Worm (Caenorhabditis elegans) whole organism, L4 larva: ENCODE data around the gene viro-2.

ENCODE experiments used
- F10B5.3 ChIP-seq: sonication (generic microtip); optimal IDR thresholded peaks from 2 replicates; lab custom pipeline; 2016; ENCODE audit warnings: mild to moderate bottlenecking, missing genetic modification characterization, missing compliant biosample characterization
- F49E8.2 ChIP-seq: sonication (generic microtip); optimal IDR thresholded peaks from 2 replicates; lab custom pipeline; 2016; ENCODE audit warnings: missing compliant biosample characterization, mild to moderate bottlenecking, missing genetic modification characterization, borderline replicate concordance
- Y105C5A.15 ChIP-seq: fragments of 200-800 bp; sonication (Bioruptor generic); IDR thresholded peaks from 2 replicates; pipeline ENCODE4 v1.3.6; 2022; ENCODE audit warnings: missing genetic modification characterization, missing compliant biosample characterization
- Y48G9A.11 ChIP-seq: fragments of 200-800 bp; sonication (Bioruptor generic); IDR thresholded peaks from 2 replicates; pipeline ENCODE4 v1.3.6; 2022; ENCODE audit warnings: missing genetic modification reagents, missing genetic modification characterization, missing compliant biosample characterization
- Y5F2A.4 ChIP-seq: fragments of 200-800 bp; sonication (Bioruptor generic); optimal IDR thresholded peaks from 2 replicates; lab custom pipeline; 2018; ENCODE audit warnings: mild to moderate bottlenecking, missing genetic modification characterization, missing compliant biosample characterization
- Y75B8A.6 ChIP-seq: fragments of 200-800 bp; sonication (Bioruptor generic); IDR thresholded peaks from 2 replicates; pipeline ENCODE4 v1.3.6; 2022; ENCODE audit warnings: missing genetic modification reagents, missing genetic modification characterization, missing compliant biosample characterization
- ZK337.2 ChIP-seq: fragments of 200-800 bp; sonication (Bioruptor generic); IDR thresholded peaks from 2 replicates; pipeline ENCODE4 v1.3.6; 2022; ENCODE audit warnings: missing genetic modification reagents, missing genetic modification characterization, missing compliant biosample characterization
- aha-1 ChIP-seq: fragments of 150-350 bp; peaks from one replicate; lab custom pipeline; 2014; ENCODE audit warnings: missing biosample characterization, missing genetic modification characterization
- ama-1 ChIP-seq: fragments of 150-350 bp; optimal IDR thresholded peaks from 2 replicates; lab custom pipeline; 2014; ENCODE audit warnings: inconsistent platforms, mixed read lengths
- daf-12 ChIP-seq: fragments of 150-350 bp; optimal IDR thresholded peaks from 2 replicates; lab custom pipeline; 2014; ENCODE audit warnings: missing biosample characterization, missing genetic modification reagents, missing genetic modification characterization
- daf-16 ChIP-seq, 3 experiments: sonication (generic microtip); optimal IDR thresholded peaks; 2 replicates each; lab custom pipeline; 2016 to 2017; ENCODE audit warnings: missing genetic modification characterization in 3 of 3, missing genetic modification reagents in 3 of 3, mild to moderate bottlenecking in 2 of 3, missing compliant biosample characterization in 2 of 3, missing biosample characterization in 1 of 3, moderate library complexity in 1 of 3
- daf-19 ChIP-seq: fragments of 200-800 bp; sonication (Bioruptor generic); conservative IDR thresholded peaks from 2 replicates; pipeline ENCODE4 v1.3.6; 2022; ENCODE audit warnings: missing genetic modification characterization, missing compliant biosample characterization
- dmd-6 ChIP-seq: fragments of 200-800 bp; sonication (Bioruptor generic); IDR thresholded peaks from 2 replicates; pipeline ENCODE4 v1.3.6; 2022; ENCODE audit warnings: missing genetic modification reagents, missing genetic modification characterization, missing compliant biosample characterization
- dmd-8 ChIP-seq: fragments of 200-800 bp; sonication (Bioruptor generic); IDR thresholded peaks from 2 replicates; pipeline ENCODE4 v1.3.6; 2022; ENCODE audit warnings: missing genetic modification characterization, missing compliant biosample characterization
- dve-1 ChIP-seq: sonication (generic microtip); optimal IDR thresholded peaks from 2 replicates; lab custom pipeline; 2017; ENCODE audit warnings: antibody characterized with exemption, mild to moderate bottlenecking, missing genetic modification characterization, missing compliant biosample characterization; ENCODE audit not compliant: insufficient read depth
- fkh-10 ChIP-seq: fragments of 150-350 bp; optimal IDR thresholded peaks from 2 replicates; lab custom pipeline; 2014; ENCODE audit warnings: missing biosample characterization, missing genetic modification reagents, missing genetic modification characterization
- hlh-11 ChIP-seq: fragments of 200-800 bp; sonication (Bioruptor generic); optimal IDR thresholded peaks from 2 replicates; lab custom pipeline; 2018; ENCODE audit warnings: mild to moderate bottlenecking, missing genetic modification characterization, missing compliant biosample characterization
- lin-1 ChIP-seq: fragments of 200-800 bp; sonication (Bioruptor generic); IDR thresholded peaks from 2 replicates; pipeline ENCODE4 v1.3.6; 2022; ENCODE audit warnings: missing genetic modification reagents, missing genetic modification characterization, missing compliant biosample characterization
- lin-13 ChIP-seq: fragments of 150-350 bp; optimal IDR thresholded peaks from 2 replicates; lab custom pipeline; 2014; ENCODE audit warnings: missing biosample characterization, missing genetic modification reagents, missing genetic modification characterization
- lin-29 ChIP-seq: fragments of 200-800 bp; sonication (Bioruptor generic); IDR thresholded peaks from 2 replicates; pipeline ENCODE4 v1.3.6; 2022; ENCODE audit warnings: missing genetic modification reagents, missing genetic modification characterization, missing compliant biosample characterization
- lin-38 ChIP-seq: fragments of 200-800 bp; sonication (Bioruptor generic); IDR thresholded peaks from 2 replicates; pipeline ENCODE4 v1.3.6; 2022; ENCODE audit warnings: missing genetic modification reagents, missing genetic modification characterization, missing compliant biosample characterization
- lin-39 ChIP-seq: fragments of 150-350 bp; optimal IDR thresholded peaks from 2 replicates; lab custom pipeline; 2014; ENCODE audit warnings: missing biosample characterization, missing genetic modification reagents, missing genetic modification characterization
- mdl-1 ChIP-seq, 2 experiments: fragments of 150-350 bp in 1 of 2; sonication (generic microtip) in 1 of 2; optimal IDR thresholded peaks; 2 replicates each; lab custom pipeline; 2014 to 2017; ENCODE audit warnings: missing biosample characterization in 2 of 2, missing genetic modification characterization in 2 of 2
- mep-1 ChIP-seq: fragments of 150-350 bp; sonication (generic microtip); optimal IDR thresholded peaks from 3 replicates; lab custom pipeline; 2014; ENCODE audit warnings: missing biosample characterization, missing genetic modification characterization
- nhr-10 ChIP-seq: fragments of 150-350 bp; optimal IDR thresholded peaks from 2 replicates; lab custom pipeline; 2014; ENCODE audit warnings: missing biosample characterization, missing genetic modification characterization
- nhr-11 ChIP-seq: fragments of 150-350 bp; optimal IDR thresholded peaks from 2 replicates; lab custom pipeline; 2014; ENCODE audit warnings: missing biosample characterization, missing genetic modification characterization
- nhr-25 ChIP-seq: sonication (generic microtip); optimal IDR thresholded peaks from 2 replicates; lab custom pipeline; 2017; ENCODE audit warnings: missing genetic modification characterization, mild to moderate bottlenecking, missing compliant biosample characterization, antibody characterized with exemption, moderate library complexity, borderline replicate concordance; ENCODE audit not compliant: insufficient read depth
- nhr-28 ChIP-seq: fragments of 150-350 bp; optimal IDR thresholded peaks from 2 replicates; lab custom pipeline; 2014; ENCODE audit warnings: missing biosample characterization, missing genetic modification characterization
- nhr-42 ChIP-seq: fragments of 200-800 bp; sonication (Bioruptor generic); IDR thresholded peaks from 2 replicates; pipeline ENCODE4 v1.3.6; 2022; ENCODE audit warnings: missing genetic modification characterization, missing compliant biosample characterization
- nhr-6 ChIP-seq: fragments of 150-350 bp; optimal IDR thresholded peaks from 2 replicates; lab custom pipeline; 2014; ENCODE audit warnings: missing biosample characterization, missing genetic modification characterization
- pha-4 ChIP-seq, 2 experiments: fragments of 150-350 bp in 1 of 2; fragments of 200-800 bp in 1 of 2; sonication (Bioruptor generic) in 1 of 2; IDR thresholded peaks in 1 of 2; optimal IDR thresholded peaks in 1 of 2; 2 replicates each; pipeline versions ENCODE4 v1.3.6 to Lab custom; 2014 to 2022; ENCODE audit warnings: missing genetic modification characterization in 2 of 2, missing genetic modification reagents in 2 of 2, missing biosample characterization in 1 of 2, missing compliant biosample characterization in 1 of 2
- php-3 ChIP-seq: fragments of 200-800 bp; sonication (Bioruptor generic); IDR thresholded peaks from 2 replicates; pipeline ENCODE4 v1.3.6; 2022; ENCODE audit warnings: missing genetic modification reagents, missing genetic modification characterization, missing compliant biosample characterization
- pqm-1 ChIP-seq: sonication (generic microtip); optimal IDR thresholded peaks from 2 replicates; lab custom pipeline; 2017; ENCODE audit warnings: missing biosample characterization, missing genetic modification characterization
- rbr-2 ChIP-seq: sonication (generic microtip); optimal IDR thresholded peaks from 2 replicates; lab custom pipeline; 2016; ENCODE audit warnings: missing genotype, missing genetic modification characterization, missing compliant biosample characterization
- skn-1 ChIP-seq: fragments of 150-350 bp; optimal IDR thresholded peaks from 2 replicates; lab custom pipeline; 2014; ENCODE audit warnings: missing biosample characterization, missing genetic modification characterization
- spr-1 ChIP-seq: sonication (generic microtip); optimal IDR thresholded peaks from 2 replicates; lab custom pipeline; 2016; ENCODE audit warnings: mild to moderate bottlenecking, missing genetic modification characterization, missing compliant biosample characterization
- spr-3 ChIP-seq: fragments of 200-800 bp; sonication (Bioruptor generic); optimal IDR thresholded peaks from 2 replicates; lab custom pipeline; 2018; ENCODE audit warnings: mild to moderate bottlenecking, missing genetic modification characterization, missing compliant biosample characterization
- tra-1 ChIP-seq: fragments of 200-800 bp; sonication (Bioruptor generic); IDR thresholded peaks from 2 replicates; pipeline ENCODE4 v1.3.6; 2022; ENCODE audit warnings: missing genetic modification reagents, missing genetic modification characterization, missing compliant biosample characterization
- unc-62 ChIP-seq, 3 experiments: fragments of 150-350 bp in 1 of 3; sonication (generic microtip); optimal IDR thresholded peaks in 2 of 3; peaks in 1 of 3; 1 replicate in 1 of 3; 2 replicates in 2 of 3; lab custom pipeline; 2014 to 2017; ENCODE audit warnings: missing biosample characterization in 3 of 3, missing genetic modification characterization in 3 of 3, missing genetic modification reagents in 3 of 3, missing genotype in 1 of 3
- zfp-2 ChIP-seq: sonication (generic microtip); optimal IDR thresholded peaks from 2 replicates; lab custom pipeline; 2016; ENCODE audit warnings: mild to moderate bottlenecking, missing genetic modification characterization, missing compliant biosample characterization
- zip-2 ChIP-seq: fragments of 150-350 bp; optimal IDR thresholded peaks from 2 replicates; lab custom pipeline; 2014; ENCODE audit warnings: missing biosample characterization, missing genetic modification characterization
- ztf-7 ChIP-seq: fragments of 150-350 bp; optimal IDR thresholded peaks from 2 replicates; lab custom pipeline; 2014; ENCODE audit warnings: missing biosample characterization, missing genetic modification characterization

viro-2 gene

DNA sequence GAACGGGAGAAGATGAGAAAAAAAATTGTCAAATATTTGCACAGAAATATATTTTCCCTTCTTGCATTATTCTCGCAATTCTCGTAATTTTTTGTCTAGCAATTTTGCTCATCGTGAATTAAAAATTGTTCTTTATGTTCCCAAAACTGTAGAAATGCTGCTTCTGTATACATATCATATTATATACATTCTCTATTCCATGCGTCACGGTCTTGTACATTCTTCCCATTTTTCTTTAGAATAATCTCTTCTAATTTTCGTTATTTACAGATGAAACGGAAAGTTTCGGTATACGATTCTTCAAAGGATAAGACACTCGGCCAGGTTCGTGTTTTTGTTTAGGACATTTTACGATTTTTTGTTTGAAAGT is 38.9 kb downstream of the viro-2 start, which contains the start of gene acs-4:
acs-4 (plus strand) TSS at position 271 of the 370 bp plus-strand sequence.
- no peak for TF ChIP-seq dve-1 (tag; lab: Kevin White, UChicago)
- peak in 1 of 2 experiments; percentile 53 for TF ChIP-seq unc-62 (GFP tag; optimal IDR thresholded peaks at IDR 0.05 in 1 of 2; lab: Kevin White, UChicago)
- TF ChIP-seq unc-62 (tag; optimal IDR thresholded peaks at IDR 0.05; lab: Kevin White, UChicago) = no peak
- TF ChIP-seq zip-2 (tag; lab: Kevin White, UChicago) = no peak

DNA sequence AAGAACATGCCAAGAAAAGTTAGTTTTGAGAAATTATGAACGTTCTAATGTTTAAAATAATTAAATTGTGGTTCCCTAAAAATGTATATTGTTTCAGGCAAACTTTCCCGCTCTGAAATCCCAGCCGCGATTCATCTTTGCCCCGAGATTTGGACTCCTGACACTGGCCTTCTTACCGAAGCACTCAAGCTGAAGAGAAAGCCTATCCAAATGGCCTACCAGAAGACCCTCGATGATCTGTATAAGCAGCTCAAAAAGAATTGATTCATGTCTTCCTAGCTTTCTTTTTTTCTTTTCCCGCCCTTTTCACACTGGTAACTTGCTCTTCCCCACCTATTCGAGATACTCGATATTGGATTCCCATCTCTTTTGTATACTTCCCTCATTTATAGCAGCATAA is 41.4 kb downstream of the viro-2 start:
- TF ChIP-seq nhr-11 (tag; lab: Kevin White, UChicago) (no peak), aha-1 (tag; lab: Kevin White, UChicago) (peak; percentile 81), unc-62 (GFP tag; optimal IDR thresholded peaks at IDR 0.05 in 1 of 2; lab: Kevin White, UChicago) (peak in 1 of 2 experiments; percentile 90), unc-62 (tag; optimal IDR thresholded peaks at IDR 0.05; lab: Kevin White, UChicago) (no peak)

DNA sequence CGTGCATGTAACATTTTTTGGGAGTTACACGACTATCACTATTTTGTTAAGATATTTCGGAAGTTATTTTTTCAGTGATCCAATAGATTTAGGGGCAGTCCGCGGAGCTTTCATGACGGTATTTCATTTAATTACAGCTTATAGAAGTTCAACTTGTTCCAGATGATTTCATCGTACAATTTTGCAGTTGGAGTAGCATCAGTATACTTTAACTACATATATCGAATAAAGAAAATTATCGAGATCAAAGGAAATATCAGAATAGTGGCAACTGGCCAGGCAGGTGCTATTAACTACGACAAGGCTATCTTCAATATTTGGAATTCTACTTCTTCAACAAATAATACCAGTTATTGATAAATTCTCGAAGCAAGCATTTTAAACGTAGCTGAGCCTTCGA is 49.8 kb downstream of the viro-2 start:
- TF ChIP-seq skn-1 (no peak), Y48G9A.11 (peak; percentile 39; the same call in 1 of the 2 replicates), lin-1 (GFP tag; lab: Robert Waterston, UW) (0 out of 2 replicates have a peak, but pooled peaks have one; percentile 35), F10B5.3 (tag; lab: Kevin White, UChicago) (no peak), pha-4 (GFP tag; IDR thresholded peaks at IDR 0.05; lab: Robert Waterston, UW) (peak; percentile 16; the same call in 1 of the 2 replicates), pha-4 (tag; optimal IDR thresholded peaks at IDR 0.05; lab: Kevin White, UChicago) (no peak), lin-38 (GFP tag; lab: Robert Waterston, UW) (peak; percentile 48), ztf-7 (tag; lab: Kevin White, UChicago) (no peak), ZK337.2 (no peak), Y75B8A.6 (no peak), lin-39 (tag; lab: Kevin White, UChicago) (no peak), mep-1 (no peak), daf-19 (0 out of 2 replicates have a peak, but pooled peaks have one; percentile 40), Y105C5A.15 (GFP tag; lab: Robert Waterston, UW) (0 out of 2 replicates have a peak, but pooled peaks have one; percentile 41), nhr-28 (tag; lab: Kevin White, UChicago) (no peak), daf-12 (tag; lab: Kevin White, UChicago) (no peak), F49E8.2 (tag; lab: Kevin White, UChicago) (peak; percentile 65), php-3 (GFP tag; lab: Robert Waterston, UW) (0 out of 2 replicates have a peak, but pooled peaks have one; percentile 28)
- TF ChIP-seq, all 104 proteins: peak for 8

DNA sequence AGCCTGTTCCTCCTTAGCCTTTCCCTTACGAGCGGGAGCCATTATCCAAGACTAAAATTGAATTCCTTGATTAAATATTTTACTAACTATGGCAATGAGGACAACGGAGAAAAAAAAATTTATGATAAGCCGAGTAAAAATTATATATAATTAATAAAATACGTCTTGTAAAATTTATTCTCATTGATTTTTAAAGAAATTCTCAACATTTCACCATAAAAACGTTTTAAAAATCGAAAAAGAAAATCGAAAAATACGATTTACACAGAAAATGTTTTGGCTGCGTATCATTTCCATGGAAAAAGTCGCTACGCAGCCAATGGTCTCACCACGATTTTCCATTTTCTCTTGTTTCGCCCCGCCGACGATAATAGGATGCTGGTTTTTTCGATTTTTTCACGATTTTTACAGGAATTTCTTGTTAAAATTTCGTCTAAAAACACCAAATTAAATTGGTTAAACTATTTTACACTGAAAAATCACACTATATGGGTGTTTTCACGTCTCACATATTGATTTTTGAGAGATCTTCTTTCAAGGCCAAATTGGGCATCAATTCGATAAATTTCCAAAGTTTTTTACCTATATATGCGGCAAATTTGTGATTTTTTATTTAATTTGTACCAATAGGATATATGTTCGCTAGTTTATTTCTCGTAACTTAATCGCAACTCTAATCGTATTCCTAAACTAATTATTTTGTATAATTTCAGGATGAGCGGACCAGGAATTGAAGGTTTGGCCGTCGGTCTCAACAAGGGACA is 51.0 kb downstream of the viro-2 start, which contains the start of the genes rps-14 and rpl-36:
rps-14 (minus strand) TSS at position 51 of the 764 bp plus-strand sequence.
rpl-36 (plus strand) TSS at position 714 of the 764 bp plus-strand sequence.
- peak in 1 of 2 experiments; percentile 33 for TF ChIP-seq daf-16 (GFP tag; optimal IDR thresholded peaks at IDR 0.05; lab: Kevin White, UChicago)
- peak; percentile 57 for TF ChIP-seq daf-16 (tag; optimal IDR thresholded peaks at IDR 0.05; lab: Kevin White, UChicago)
- peak; percentile 9 for TF ChIP-seq zip-2 (tag; lab: Kevin White, UChicago)
- TF ChIP-seq ama-1 (lab: Kevin White, UChicago) = peak; percentile 71
- TF ChIP-seq spr-3 = peak; percentile 16
- TF ChIP-seq F10B5.3 (tag; lab: Kevin White, UChicago) = no peak
- peak; percentile 62 for TF ChIP-seq nhr-25 (tag; lab: Kevin White, UChicago)
- peak; percentile 49 for TF ChIP-seq fkh-10 (GFP tag; lab: Kevin White, UChicago)
- peak; percentile 71 for TF ChIP-seq dmd-6 (GFP tag; lab: Robert Waterston, UW)
- TF ChIP-seq nhr-42 (GFP tag; lab: Robert Waterston, UW) = peak; percentile 53; the same call in 1 of the 2 replicates
- TF ChIP-seq tra-1 (GFP tag; lab: Robert Waterston, UW) = 0 out of 2 replicates have a peak, but pooled peaks have one; percentile 42
- TF ChIP-seq Y5F2A.4 (GFP tag; lab: Kevin White, UChicago) = no peak
- peak; percentile 86 for TF ChIP-seq nhr-6 (tag; lab: Kevin White, UChicago)
- peak; percentile 95 for TF ChIP-seq zfp-2
- peak; percentile 80 for TF ChIP-seq hlh-11 (tag; lab: Kevin White, UChicago)
- TF ChIP-seq lin-29 (GFP tag; lab: Robert Waterston, UW) = peak; percentile 12; the same call in 1 of the 2 replicates
- peak; percentile 60 for TF ChIP-seq lin-13 (GFP tag; lab: Kevin White, UChicago)
- peak; percentile 65 for TF ChIP-seq spr-1
- TF ChIP-seq dmd-8 (GFP tag; lab: Robert Waterston, UW) = no peak
- TF ChIP-seq pha-4 (GFP tag; IDR thresholded peaks at IDR 0.05; lab: Robert Waterston, UW) = peak; percentile 35; the same call in 1 of the 2 replicates
- peak; percentile 92 for TF ChIP-seq pha-4 (tag; optimal IDR thresholded peaks at IDR 0.05; lab: Kevin White, UChicago)
- no peak for TF ChIP-seq nhr-10
- TF ChIP-seq mdl-1 (tag; optimal IDR thresholded peaks at IDR 0.05; lab: Kevin White, UChicago) = peak in 1 of 2 experiments; percentile 16
- TF ChIP-seq pqm-1 (tag; lab: Kevin White, UChicago) = no peak
- TF ChIP-seq rbr-2 (tag; lab: Kevin White, UChicago) = peak; percentile 81
